Fruit fly (Drosophila melanogaster) whole organism, embryonic: ENCODE data around the gene Art4.

Experiments
- Ada2b ChIP-seq: fragments of 200-800 bp; sonication (Bioruptor generic); IDR thresholded peaks from 2 replicates; pipeline ENCODE4 v1.3.6; 2022; ENCODE audit warnings: missing biosample characterization, missing genetic modification characterization
- Atf3 ChIP-seq: fragments of 200-800 bp; sonication (Bioruptor generic); optimal IDR thresholded peaks from 3 replicates; lab custom pipeline; 2016; ENCODE audit warnings: missing biosample characterization, missing genetic modification characterization
- B-H2 ChIP-seq: fragments of 200-800 bp; sonication (Bioruptor generic); optimal IDR thresholded peaks from 2 replicates; lab custom pipeline; 2018; ENCODE audit warnings: missing biosample characterization, mild to moderate bottlenecking, missing genetic modification characterization
- BtbVII ChIP-seq: fragments of 200-800 bp; sonication (Bioruptor generic); optimal IDR thresholded peaks from 3 replicates; lab custom pipeline; 2017; ENCODE audit warnings: missing biosample characterization, mild to moderate bottlenecking, missing genetic modification characterization
- C15 ChIP-seq: fragments of 200-800 bp; sonication (Bioruptor generic); IDR thresholded peaks from 3 replicates; pipeline ENCODE4 v1.3.6; 2022; ENCODE audit warnings: missing biosample characterization, missing genetic modification characterization
- CG10209 ChIP-seq: fragments of 200-800 bp; sonication (Bioruptor generic); optimal IDR thresholded peaks from 3 replicates; lab custom pipeline; 2017; ENCODE audit warnings: missing biosample characterization, mild to moderate bottlenecking, missing genetic modification characterization, missing genetic modification reagents
- CG10431 ChIP-seq: fragments of 200-800 bp; sonication (Bioruptor generic); optimal IDR thresholded peaks from 3 replicates; lab custom pipeline; 2018; ENCODE audit warnings: missing biosample characterization, mild to moderate bottlenecking, missing genetic modification characterization
- CG12659 ChIP-seq: fragments of 200-800 bp; sonication (Bioruptor generic); optimal IDR thresholded peaks from 3 replicates; lab custom pipeline; 2017; ENCODE audit warnings: mild to moderate bottlenecking, missing biosample characterization, missing genetic modification reagents, missing genetic modification characterization
- CG16779 ChIP-seq: fragments of 200-800 bp; sonication (Bioruptor generic); IDR thresholded peaks from 2 replicates; pipeline ENCODE4 v1.3.6; 2022; ENCODE audit warnings: missing biosample characterization, missing genetic modification characterization
- CG16863 ChIP-seq: fragments of 200-800 bp; sonication (Bioruptor generic); optimal IDR thresholded peaks from 3 replicates; lab custom pipeline; 2016; ENCODE audit warnings: missing biosample characterization, missing genetic modification characterization
- CG17186 ChIP-seq: fragments of 200-800 bp; sonication (Bioruptor generic); optimal IDR thresholded peaks from 3 replicates; lab custom pipeline; 2017; ENCODE audit warnings: missing biosample characterization, missing genetic modification reagents, missing genetic modification characterization
- CG30020 ChIP-seq: fragments of 200-800 bp; optimal IDR thresholded peaks from 2 replicates; lab custom pipeline; 2019; ENCODE audit warnings: missing biosample characterization, mild to moderate bottlenecking, missing genetic modification characterization, moderate library complexity
- CG32532 ChIP-seq: fragments of 200-800 bp; sonication (Bioruptor generic); IDR thresholded peaks from 2 replicates; pipeline ENCODE4 v1.3.6; 2022; ENCODE audit warnings: missing biosample characterization, missing genetic modification characterization
- CG34422 ChIP-seq: fragments of 200-800 bp; sonication (Bioruptor generic); IDR thresholded peaks from 3 replicates; pipeline ENCODE4 v1.3.6; 2022; ENCODE audit warnings: missing biosample characterization, missing genetic modification characterization
- CG3995 ChIP-seq: fragments of 200-800 bp; sonication (Bioruptor generic); optimal IDR thresholded peaks from 3 replicates; lab custom pipeline; 2016; ENCODE audit warnings: missing biosample characterization, missing genetic modification characterization
- CG4617 ChIP-seq: fragments of 200-800 bp; sonication (Bioruptor generic); optimal IDR thresholded peaks from 3 replicates; lab custom pipeline; 2016; ENCODE audit warnings: missing biosample characterization, missing genetic modification characterization, borderline replicate concordance
- CG4707 ChIP-seq: fragments of 200-800 bp; sonication (Bioruptor generic); optimal IDR thresholded peaks from 2 replicates; lab custom pipeline; 2018; ENCODE audit warnings: missing biosample characterization, mild to moderate bottlenecking, missing genetic modification characterization, moderate library complexity
- CG4820 ChIP-seq: fragments of 200-800 bp; sonication (Bioruptor generic); optimal IDR thresholded peaks from 3 replicates; lab custom pipeline; 2016; ENCODE audit warnings: missing biosample characterization, missing genetic modification characterization
- CG6689 ChIP-seq: fragments of 200-800 bp; sonication (Bioruptor generic); IDR thresholded peaks from 2 replicates; pipeline ENCODE4 v1.3.6; 2022; ENCODE audit warnings: missing biosample characterization, missing genetic modification characterization
- CG7786 ChIP-seq: fragments of 200-800 bp; sonication (Bioruptor generic); optimal IDR thresholded peaks from 2 replicates; lab custom pipeline; 2016; ENCODE audit warnings: missing biosample characterization, missing genetic modification characterization
- CG9609 ChIP-seq: fragments of 200-800 bp; sonication (Bioruptor generic); optimal IDR thresholded peaks from 3 replicates; lab custom pipeline; 2016; ENCODE audit warnings: missing biosample characterization, missing genetic modification characterization
- CTCF ChIP-seq: fragments of 200-800 bp; sonication (Bioruptor generic); optimal IDR thresholded peaks from 2 replicates; lab custom pipeline; 2017; ENCODE audit warnings: missing biosample characterization, mild to moderate bottlenecking, missing genetic modification characterization, moderate library complexity
- CkIIα-i1 ChIP-seq: fragments of 200-800 bp; sonication (Bioruptor generic); IDR thresholded peaks from 2 replicates; pipeline ENCODE4 v1.3.6; 2022; ENCODE audit warnings: missing biosample characterization, missing genetic modification characterization
- Dfd ChIP-seq, 2 experiments: fragments of >200 bp; optimal IDR thresholded peaks; 2 replicates each; lab custom pipeline; 2017; ENCODE audit warnings: missing biosample characterization in 2 of 2, missing genetic modification characterization in 2 of 2
- Fer1 ChIP-seq: fragments of 200-800 bp; sonication (Bioruptor generic); optimal IDR thresholded peaks from 2 replicates; lab custom pipeline; 2017; ENCODE audit warnings: missing biosample characterization, mild to moderate bottlenecking, missing genetic modification characterization
- Hey ChIP-seq: fragments of 200-800 bp; sonication (Bioruptor generic); optimal IDR thresholded peaks from 3 replicates; lab custom pipeline; 2018; ENCODE audit warnings: missing biosample characterization, mild to moderate bottlenecking, missing genetic modification characterization
- HmgZ ChIP-seq: fragments of 200-800 bp; sonication (Bioruptor generic); optimal IDR thresholded peaks from 2 replicates; lab custom pipeline; 2018; ENCODE audit warnings: missing biosample characterization, mild to moderate bottlenecking, missing genetic modification characterization
- NC2β ChIP-seq: fragments of 200-800 bp; sonication (Bioruptor generic); optimal IDR thresholded peaks from 2 replicates; lab custom pipeline; 2016; ENCODE audit warnings: missing biosample characterization, missing genetic modification characterization
- PHDP ChIP-seq: fragments of 200-800 bp; sonication (Bioruptor generic); optimal IDR thresholded peaks from 3 replicates; lab custom pipeline; 2018; ENCODE audit warnings: missing biosample characterization, mild to moderate bottlenecking, missing genetic modification characterization, moderate library complexity
- Pdp1 ChIP-seq, 2 experiments: fragments of 200-800 bp; sonication (Bioruptor generic); optimal IDR thresholded peaks; 3 replicates each; lab custom pipeline; 2016; ENCODE audit warnings: missing biosample characterization in 2 of 2, missing genetic modification characterization in 2 of 2, mild to moderate bottlenecking in 1 of 2, moderate library complexity in 1 of 2
- Sox100B ChIP-seq: fragments of 200-800 bp; sonication (Bioruptor generic); optimal IDR thresholded peaks from 3 replicates; lab custom pipeline; 2018; ENCODE audit warnings: missing biosample characterization, mild to moderate bottlenecking, missing genetic modification characterization
- ara ChIP-seq: fragments of 200-800 bp; sonication (Bioruptor generic); IDR thresholded peaks from 2 replicates; pipeline ENCODE4 v1.3.6; 2022; ENCODE audit warnings: missing biosample characterization, missing genetic modification characterization
- ase ChIP-seq: fragments of 200-800 bp; sonication (Bioruptor generic); IDR thresholded peaks from 3 replicates; pipeline ENCODE4 v1.3.6; 2022; ENCODE audit warnings: missing biosample characterization, missing genetic modification characterization
- bcd ChIP-seq: fragments of 200-800 bp; sonication (Bioruptor generic); optimal IDR thresholded peaks from 2 replicates; lab custom pipeline; 2017; ENCODE audit warnings: missing biosample characterization, mild to moderate bottlenecking, missing genetic modification characterization
- cad ChIP-seq: fragments of >200 bp; optimal IDR thresholded peaks from 2 replicates; lab custom pipeline; 2017; ENCODE audit warnings: missing biosample characterization, missing genetic modification characterization
- chn ChIP-seq: fragments of 200-800 bp; sonication (Bioruptor generic); optimal IDR thresholded peaks from 2 replicates; lab custom pipeline; 2016; ENCODE audit warnings: missing biosample characterization, missing genetic modification characterization
- croc ChIP-seq: fragments of 200-800 bp; sonication (Bioruptor generic); conservative IDR thresholded peaks from 3 replicates; pipeline ENCODE4 v1.3.6; 2022; ENCODE audit warnings: missing biosample characterization, missing genetic modification characterization
- crol ChIP-seq: fragments of 200-800 bp; sonication (Bioruptor generic); IDR thresholded peaks from 2 replicates; pipeline ENCODE4 v1.3.6; 2022; ENCODE audit warnings: missing biosample characterization, missing genetic modification characterization
- crp ChIP-seq, 2 experiments: fragments of 200-800 bp; sonication (Bioruptor generic); optimal IDR thresholded peaks; 2 replicates in 1 of 2; 3 replicates in 1 of 2; lab custom pipeline; 2017; ENCODE audit warnings: missing biosample characterization in 2 of 2, missing genetic modification characterization in 2 of 2, mild to moderate bottlenecking in 1 of 2, moderate library complexity in 1 of 2
- fd102C ChIP-seq: fragments of 200-800 bp; sonication (Bioruptor generic); optimal IDR thresholded peaks from 2 replicates; lab custom pipeline; 2018; ENCODE audit warnings: missing biosample characterization, mild to moderate bottlenecking, missing genetic modification characterization, moderate library complexity
- nmo ChIP-seq: fragments of 200-800 bp; sonication (Bioruptor generic); optimal IDR thresholded peaks from 2 replicates; lab custom pipeline; 2018; ENCODE audit warnings: missing biosample characterization, mild to moderate bottlenecking, missing genetic modification characterization, moderate library complexity
- pita ChIP-seq: fragments of 200-800 bp; sonication (Bioruptor generic); optimal IDR thresholded peaks from 2 replicates; lab custom pipeline; 2017; ENCODE audit warnings: missing biosample characterization, mild to moderate bottlenecking, missing genetic modification characterization
- pnt ChIP-seq: fragments of 200-800 bp; sonication (Bioruptor generic); optimal IDR thresholded peaks from 3 replicates; lab custom pipeline; 2016; ENCODE audit warnings: missing biosample characterization, missing genetic modification characterization
- salm ChIP-seq: fragments of 200-800 bp; sonication (Bioruptor generic); optimal IDR thresholded peaks from 2 replicates; lab custom pipeline; 2018; ENCODE audit warnings: missing biosample characterization, mild to moderate bottlenecking, missing genetic modification characterization
- sna ChIP-seq: fragments of 200-800 bp; sonication (Bioruptor generic); IDR thresholded peaks from 2 replicates; pipeline ENCODE4 v1.3.6; 2022; ENCODE audit warnings: missing biosample characterization, missing genetic modification characterization; ENCODE audit not compliant: partially characterized antibody
- tgo ChIP-seq: fragments of 200-800 bp; sonication (Bioruptor generic); IDR thresholded peaks from 3 replicates; pipeline ENCODE4 v1.3.6; 2022; ENCODE audit warnings: missing biosample characterization, missing genetic modification characterization
- tio ChIP-seq: fragments of 200-800 bp; sonication (Bioruptor generic); optimal IDR thresholded peaks from 2 replicates; lab custom pipeline; 2017; ENCODE audit warnings: missing biosample characterization, missing genetic modification characterization, inconsistent platforms
- unpg ChIP-seq: fragments of 200-800 bp; sonication (Bioruptor generic); optimal IDR thresholded peaks from 3 replicates; lab custom pipeline; 2018; ENCODE audit warnings: missing biosample characterization, mild to moderate bottlenecking, missing genetic modification characterization, moderate library complexity
- vnd ChIP-seq: fragments of 200-800 bp; sonication (Bioruptor generic); IDR thresholded peaks from 3 replicates; pipeline ENCODE4 v1.3.6; 2022; ENCODE audit warnings: missing biosample characterization, missing genetic modification characterization; ENCODE audit not compliant: partially characterized antibody
- wek ChIP-seq: fragments of 200-800 bp; sonication (Bioruptor generic); optimal IDR thresholded peaks from 3 replicates; lab custom pipeline; 2018; ENCODE audit warnings: missing biosample characterization, mild to moderate bottlenecking, missing genetic modification characterization, moderate library complexity
- zfh2 ChIP-seq: fragments of 200-800 bp; sonication (Bioruptor generic); optimal IDR thresholded peaks from 2 replicates; lab custom pipeline; 2016; ENCODE audit warnings: missing biosample characterization, missing genetic modification characterization

Art4 gene

DNA sequence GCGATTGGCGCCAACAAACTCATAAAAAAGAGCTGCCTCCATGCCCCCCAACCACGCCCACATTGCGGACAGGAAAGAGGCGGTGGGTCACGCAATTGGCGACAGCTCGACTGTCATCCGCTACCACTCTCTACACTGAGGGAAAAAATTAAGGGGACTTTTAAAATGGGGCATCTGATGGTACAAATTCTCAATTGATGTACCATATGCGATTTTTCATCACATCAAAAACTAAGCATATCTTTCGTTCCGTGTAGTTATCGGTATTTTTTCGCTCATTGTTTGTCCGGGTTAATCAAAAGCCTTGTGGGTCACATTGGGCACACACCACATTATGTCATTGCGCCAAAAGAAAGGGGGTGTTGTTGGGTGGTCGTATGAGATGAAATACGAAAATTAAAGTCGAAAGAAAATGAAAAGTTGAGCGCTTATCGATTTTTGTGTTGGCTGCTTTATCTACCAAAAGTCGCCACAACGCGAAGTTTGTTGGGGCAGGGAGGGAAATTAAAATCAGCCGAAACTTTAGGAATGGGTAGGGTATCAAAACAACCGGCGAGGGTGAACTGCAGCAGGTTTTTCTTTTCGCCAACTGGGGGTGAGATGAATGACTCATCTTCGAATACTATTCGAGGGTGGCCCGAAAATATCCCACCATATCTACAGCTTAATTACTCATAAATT, 38.3 kb upstream of the Art4 start (continued):
- TF ChIP-seq BtbVII (GFP tag; lab: Kevin White, UChicago) = peak; percentile 46
- no peak for TF ChIP-seq CG34422 (GFP tag; lab: Robert Waterston, UW)
- no peak for TF ChIP-seq C15 (GFP tag; lab: Robert Waterston, UW)
- TF ChIP-seq CG12659 = peak; percentile 34
- no peak for TF ChIP-seq CG10209 (GFP tag; lab: Kevin White, UChicago)
- TF ChIP-seq bcd (GFP tag; lab: Kevin White, UChicago) = peak; percentile 14
- no peak for TF ChIP-seq CG10431 (GFP tag; lab: Kevin White, UChicago)
- TF ChIP-seq Pdp1 (GFP tag; optimal IDR thresholded peaks at IDR 0.05; lab: Kevin White, UChicago) = peak in 1 of 2 experiments; percentile 30
- TF ChIP-seq tgo (GFP tag; lab: Robert Waterston, UW) = peak; percentile 44; the same call in 1 of the 3 replicates
- no peak for TF ChIP-seq salm
- peak; percentile 5 for TF ChIP-seq pnt (GFP tag; lab: Kevin White, UChicago)
- TF ChIP-seq CG4707 (GFP tag; lab: Kevin White, UChicago) = no peak
- TF ChIP-seq CG6689 = no peak
- TF ChIP-seq CG32532 (GFP tag; lab: Robert Waterston, UW) = peak; percentile 75
- TF ChIP-seq CG16779 (GFP tag; lab: Robert Waterston, UW) = 0 out of 2 replicates have a peak, but pooled peaks have one; percentile 26
- TF ChIP-seq CG3995 (GFP tag; lab: Kevin White, UChicago) = no peak
- TF ChIP-seq chn = no peak
- TF ChIP-seq NC2β (GFP tag; lab: Kevin White, UChicago) = no peak
- TF ChIP-seq pita (GFP tag; lab: Kevin White, UChicago) = no peak
- TF ChIP-seq tio = no peak
- TF ChIP-seq cad (GFP tag; lab: Kevin White, UChicago) = no peak
- peak; percentile 4 for TF ChIP-seq CG16863
- no peak for TF ChIP-seq CG4820 (GFP tag; lab: Kevin White, UChicago)
- TF ChIP-seq unpg = no peak
- TF ChIP-seq CG7786 (GFP tag; lab: Kevin White, UChicago) = peak; percentile 60
- no peak for TF ChIP-seq crp (GFP tag; optimal IDR thresholded peaks at IDR 0.05; lab: Kevin White, UChicago)
- no peak for TF ChIP-seq CG9609
- no peak for TF ChIP-seq Hey (tag; lab: Kevin White, UChicago)
- no peak for TF ChIP-seq Dfd (GFP tag; optimal IDR thresholded peaks at IDR 0.05; lab: Kevin White, UChicago)
- TF ChIP-seq ara (GFP tag; lab: Robert Waterston, UW) = no peak
- TF ChIP-seq sna (GFP tag; lab: Robert Waterston, UW) = no peak
- no peak for TF ChIP-seq PHDP (tag; lab: Kevin White, UChicago)
- TF ChIP-seq fd102C = no peak
- no peak for TF ChIP-seq Ada2b (GFP tag; lab: Robert Waterston, UW)
- TF ChIP-seq CG17186 = no peak
- TF ChIP-seq wek (GFP tag; lab: Kevin White, UChicago) = no peak
- no peak for TF ChIP-seq vnd (GFP tag; lab: Robert Waterston, UW)
- TF ChIP-seq crol (GFP tag; lab: Robert Waterston, UW) = no peak
- TF ChIP-seq CG4617 (GFP tag; lab: Kevin White, UChicago) = no peak
- no peak for TF ChIP-seq nmo (GFP tag; lab: Kevin White, UChicago)
- no peak for TF ChIP-seq CG30020 (tag; lab: Kevin White, UChicago)
- no peak for TF ChIP-seq CkIIα-i1 (GFP tag; lab: Robert Waterston, UW)
- TF ChIP-seq CTCF (GFP tag; lab: Kevin White, UChicago) = no peak
- no peak for TF ChIP-seq Fer1 (GFP tag; lab: Kevin White, UChicago)
- no peak for TF ChIP-seq croc (GFP tag; lab: Robert Waterston, UW)
- TF ChIP-seq Sox100B (GFP tag; lab: Kevin White, UChicago) = no peak
- peak; percentile 31 for TF ChIP-seq zfh2
- TF ChIP-seq HmgZ (tag; lab: Kevin White, UChicago) = no peak
- TF ChIP-seq ase (GFP tag; lab: Robert Waterston, UW) = no peak
- TF ChIP-seq B-H2 = no peak
- TF ChIP-seq Atf3 (GFP tag; lab: Kevin White, UChicago) = peak; percentile 12
